Fruit fly (Drosophila melanogaster) whole organism, embryonic: ENCODE data around the gene Naa20A.

Source experiments
- CG10274 ChIP-seq: fragments of 200-800 bp; sonication (Bioruptor generic); optimal IDR thresholded peaks from 3 replicates; lab custom pipeline; 2017; ENCODE audit warnings: missing biosample characterization, mild to moderate bottlenecking, missing genetic modification characterization
- CG10321 ChIP-seq: fragments of 200-800 bp; sonication (Bioruptor generic); IDR thresholded peaks from 2 replicates; pipeline ENCODE4 v1.3.6; 2022; ENCODE audit warnings: missing biosample characterization, missing genetic modification characterization
- CG11696 ChIP-seq: fragments of 200-800 bp; sonication (Bioruptor generic); IDR thresholded peaks from 2 replicates; pipeline ENCODE4 v1.3.6; 2022; ENCODE audit warnings: missing biosample characterization, missing genetic modification characterization
- CG12236 ChIP-seq: fragments of 200-800 bp; sonication (Bioruptor generic); optimal IDR thresholded peaks from 2 replicates; lab custom pipeline; 2016; ENCODE audit warnings: missing biosample characterization, missing genetic modification characterization
- CG14441 ChIP-seq: fragments of 200-800 bp; sonication (Bioruptor generic); IDR thresholded peaks from 2 replicates; pipeline ENCODE4 v1.3.6; 2022; ENCODE audit warnings: missing biosample characterization, missing genetic modification characterization
- CG15011 ChIP-seq: fragments of 200-800 bp; sonication (Bioruptor generic); optimal IDR thresholded peaks from 3 replicates; lab custom pipeline; 2018; ENCODE audit warnings: missing biosample characterization, mild to moderate bottlenecking, missing genetic modification characterization
- CG15601 ChIP-seq: fragments of 200-800 bp; sonication (Bioruptor generic); optimal IDR thresholded peaks from 3 replicates; lab custom pipeline; 2019; ENCODE audit warnings: missing biosample characterization, mild to moderate bottlenecking, missing genetic modification characterization, moderate library complexity
- CG1602 ChIP-seq: fragments of 200-800 bp; sonication (Bioruptor generic); optimal IDR thresholded peaks from 3 replicates; lab custom pipeline; 2016; ENCODE audit warnings: missing biosample characterization, missing genetic modification characterization
- CG1647 ChIP-seq: fragments of 200-800 bp; sonication (Bioruptor generic); optimal IDR thresholded peaks from 3 replicates; lab custom pipeline; 2016; ENCODE audit warnings: missing biosample characterization, missing genetic modification characterization
- CG16813 ChIP-seq: fragments of 200-800 bp; sonication (Bioruptor generic); IDR thresholded peaks from 3 replicates; pipeline ENCODE4 v1.3.6; 2022; ENCODE audit warnings: missing biosample characterization, missing genetic modification characterization; ENCODE audit not compliant: partially characterized antibody
- CG17359 ChIP-seq: fragments of 200-800 bp; sonication (Bioruptor generic); optimal IDR thresholded peaks from 3 replicates; lab custom pipeline; 2018; ENCODE audit warnings: missing biosample characterization, mild to moderate bottlenecking, missing genetic modification characterization, moderate library complexity
- CG2199 ChIP-seq: fragments of 200-800 bp; sonication (Bioruptor generic); IDR thresholded peaks from 3 replicates; pipeline ENCODE4 v1.3.6; 2022; ENCODE audit warnings: missing biosample characterization, missing genetic modification characterization
- CG32532 ChIP-seq: fragments of 200-800 bp; sonication (Bioruptor generic); IDR thresholded peaks from 2 replicates; pipeline ENCODE4 v1.3.6; 2022; ENCODE audit warnings: missing biosample characterization, missing genetic modification characterization
- CG32772 ChIP-seq: fragments of 200-800 bp; sonication (Bioruptor generic); IDR thresholded peaks from 2 replicates; pipeline ENCODE4 v1.3.6; 2022; ENCODE audit warnings: missing biosample characterization, missing genetic modification characterization
- CG3281 ChIP-seq: fragments of 200-800 bp; sonication (Bioruptor generic); optimal IDR thresholded peaks from 3 replicates; lab custom pipeline; 2017; ENCODE audit warnings: missing biosample characterization, mild to moderate bottlenecking, missing genetic modification characterization
- CG3847 ChIP-seq: fragments of 200-800 bp; sonication (Bioruptor generic); IDR thresholded peaks from 2 replicates; pipeline ENCODE4 v1.3.6; 2022; ENCODE audit warnings: missing biosample characterization, missing genetic modification characterization
- CG4282 ChIP-seq: fragments of 200-800 bp; sonication (Bioruptor generic); optimal IDR thresholded peaks from 2 replicates; lab custom pipeline; 2016; ENCODE audit warnings: missing biosample characterization, missing genetic modification characterization
- CG6254 ChIP-seq: fragments of 200-800 bp; sonication (Bioruptor generic); optimal IDR thresholded peaks from 3 replicates; lab custom pipeline; 2017; ENCODE audit warnings: mild to moderate bottlenecking, missing biosample characterization, missing genetic modification reagents, missing genetic modification characterization
- CG7928 ChIP-seq: fragments of 200-800 bp; sonication (Bioruptor generic); optimal IDR thresholded peaks from 2 replicates; lab custom pipeline; 2017; ENCODE audit warnings: missing biosample characterization, mild to moderate bottlenecking, missing genetic modification characterization
- CG9727 ChIP-seq: fragments of 200-800 bp; sonication (Bioruptor generic); optimal IDR thresholded peaks from 3 replicates; lab custom pipeline; 2017; ENCODE audit warnings: missing biosample characterization, mild to moderate bottlenecking, missing genetic modification characterization
- D19A ChIP-seq: fragments of 200-800 bp; optimal IDR thresholded peaks from 3 replicates; lab custom pipeline; 2019; ENCODE audit warnings: missing biosample characterization, mild to moderate bottlenecking, missing genetic modification characterization, moderate library complexity
- Doc2 ChIP-seq: fragments of 200-800 bp; sonication (Bioruptor generic); IDR thresholded peaks from 2 replicates; pipeline ENCODE4 v1.3.6; 2022; ENCODE audit warnings: missing biosample characterization, missing genetic modification characterization
- Drgx ChIP-seq: fragments of 200-800 bp; sonication (Bioruptor generic); IDR thresholded peaks from 2 replicates; pipeline ENCODE4 v1.3.6; 2022; ENCODE audit warnings: missing biosample characterization, missing genetic modification characterization
- GATAe ChIP-seq: fragments of 200-800 bp; sonication (Bioruptor generic); conservative IDR thresholded peaks from 2 replicates; pipeline ENCODE4 v1.3.6; 2022; ENCODE audit warnings: missing biosample characterization, missing genetic modification characterization
- HmgD ChIP-seq: fragments of 200-800 bp; sonication (Bioruptor generic); optimal IDR thresholded peaks from 3 replicates; lab custom pipeline; 2016; ENCODE audit warnings: missing biosample characterization, missing genetic modification characterization
- Hmx ChIP-seq: fragments of 200-800 bp; sonication (Bioruptor generic); optimal IDR thresholded peaks from 2 replicates; lab custom pipeline; 2016; ENCODE audit warnings: missing biosample characterization, missing genetic modification characterization
- Hr3 ChIP-seq: fragments of 200-800 bp; sonication (Bioruptor generic); optimal IDR thresholded peaks from 3 replicates; lab custom pipeline; 2016; ENCODE audit warnings: missing biosample characterization, missing genetic modification characterization
- Hsf ChIP-seq: fragments of 200-800 bp; sonication (Bioruptor generic); optimal IDR thresholded peaks from 3 replicates; lab custom pipeline; 2016; ENCODE audit warnings: missing biosample characterization, missing genetic modification characterization
- MBD-R2 ChIP-seq: fragments of 200-800 bp; sonication (Bioruptor generic); IDR thresholded peaks from 2 replicates; pipeline ENCODE4 v1.3.6; 2022; ENCODE audit warnings: missing biosample characterization, missing genetic modification characterization
- Oli ChIP-seq: fragments of 200-800 bp; sonication (Bioruptor generic); optimal IDR thresholded peaks from 2 replicates; lab custom pipeline; 2018; ENCODE audit warnings: missing biosample characterization, mild to moderate bottlenecking, missing genetic modification characterization, moderate library complexity
- Ravus ChIP-seq: fragments of 200-800 bp; sonication (Bioruptor generic); IDR thresholded peaks from 2 replicates; pipeline ENCODE4 v1.3.6; 2022; ENCODE audit warnings: missing biosample characterization, missing genetic modification characterization
- Sin3A ChIP-seq: fragments of >200 bp; optimal IDR thresholded peaks from 2 replicates; lab custom pipeline; 2018
- Six4 ChIP-seq: fragments of 200-800 bp; sonication (Bioruptor generic); optimal IDR thresholded peaks from 2 replicates; lab custom pipeline; 2016; ENCODE audit warnings: missing biosample characterization, missing genetic modification characterization
- ato ChIP-seq: fragments of 200-800 bp; sonication (Bioruptor generic); IDR thresholded peaks from 2 replicates; pipeline ENCODE4 v1.3.6; 2022; ENCODE audit warnings: missing biosample characterization, missing genetic modification characterization; ENCODE audit not compliant: partially characterized antibody
- bab2 ChIP-seq: fragments of 200-800 bp; sonication (Bioruptor generic); optimal IDR thresholded peaks from 2 replicates; lab custom pipeline; 2016; ENCODE audit warnings: missing biosample characterization, missing genetic modification characterization
- btn ChIP-seq: fragments of 200-800 bp; sonication (Bioruptor generic); optimal IDR thresholded peaks from 2 replicates; lab custom pipeline; 2016; ENCODE audit warnings: missing biosample characterization, missing genetic modification characterization
- corto ChIP-seq: fragments of 200-800 bp; sonication (Bioruptor generic); optimal IDR thresholded peaks from 2 replicates; lab custom pipeline; 2016; ENCODE audit warnings: missing biosample characterization, mild to moderate bottlenecking, missing genetic modification characterization, moderate library complexity
- cwo ChIP-seq: fragments of 200-800 bp; sonication (Bioruptor generic); optimal IDR thresholded peaks from 3 replicates; lab custom pipeline; 2017; ENCODE audit warnings: missing biosample characterization, missing genetic modification characterization, mild to moderate bottlenecking, moderate library complexity, missing genetic modification reagents
- danr ChIP-seq: fragments of 200-800 bp; sonication (Bioruptor generic); IDR thresholded peaks from 2 replicates; pipeline ENCODE4 v1.3.6; 2022; ENCODE audit warnings: missing biosample characterization, missing genetic modification characterization
- disco-r ChIP-seq: fragments of 200-800 bp; sonication (Bioruptor generic); optimal IDR thresholded peaks from 2 replicates; lab custom pipeline; 2016; ENCODE audit warnings: missing biosample characterization, missing genetic modification characterization
- dpn ChIP-seq, 2 experiments: fragments of 200-800 bp; sonication (Bioruptor generic); optimal IDR thresholded peaks; 3 replicates each; lab custom pipeline; 2016; ENCODE audit warnings: missing biosample characterization in 2 of 2, missing genetic modification characterization in 2 of 2
- exex ChIP-seq: fragments of 200-800 bp; sonication (Bioruptor generic); optimal IDR thresholded peaks from 4 replicates; lab custom pipeline; 2018; ENCODE audit warnings: missing biosample characterization, mild to moderate bottlenecking, missing genetic modification characterization, moderate library complexity
- fd96Cb ChIP-seq: fragments of 200-800 bp; sonication (Bioruptor generic); optimal IDR thresholded peaks from 2 replicates; lab custom pipeline; 2018; ENCODE audit warnings: missing biosample characterization, mild to moderate bottlenecking, missing genetic modification characterization, moderate library complexity
- mld ChIP-seq: fragments of 200-800 bp; sonication (Bioruptor generic); IDR thresholded peaks from 3 replicates; pipeline ENCODE4 v1.3.6; 2022; ENCODE audit warnings: missing biosample characterization, missing genetic modification characterization; ENCODE audit not compliant: partially characterized antibody
- peb ChIP-seq: fragments of 200-800 bp; sonication (Bioruptor generic); IDR thresholded peaks from 2 replicates; pipeline ENCODE4 v1.3.6; 2022; ENCODE audit warnings: missing biosample characterization, missing genetic modification characterization
- pfk ChIP-seq: fragments of 200-800 bp; sonication (Bioruptor generic); optimal IDR thresholded peaks from 2 replicates; lab custom pipeline; 2018; ENCODE audit warnings: missing biosample characterization, mild to moderate bottlenecking, missing genetic modification characterization, moderate library complexity
- prd ChIP-seq, 3 experiments: fragments of >200 bp in 2 of 3; fragments of 200-800 bp in 1 of 3; sonication (Bioruptor generic) in 1 of 3; optimal IDR thresholded peaks in 2 of 3; IDR thresholded peaks in 1 of 3; 2 replicates in 2 of 3; 3 replicates in 1 of 3; pipeline versions ENCODE4 v1.3.6 to Lab custom; 2017 to 2022; ENCODE audit warnings: missing biosample characterization in 1 of 3, missing genetic modification characterization in 1 of 3
- toy ChIP-seq: fragments of 200-800 bp; sonication (Bioruptor generic); IDR thresholded peaks from 2 replicates; pipeline ENCODE4 v1.3.6; 2022; ENCODE audit warnings: missing biosample characterization, missing genetic modification characterization
- vnd ChIP-seq: fragments of 200-800 bp; sonication (Bioruptor generic); IDR thresholded peaks from 3 replicates; pipeline ENCODE4 v1.3.6; 2022; ENCODE audit warnings: missing biosample characterization, missing genetic modification characterization; ENCODE audit not compliant: partially characterized antibody

Naa20A gene

DNA sequence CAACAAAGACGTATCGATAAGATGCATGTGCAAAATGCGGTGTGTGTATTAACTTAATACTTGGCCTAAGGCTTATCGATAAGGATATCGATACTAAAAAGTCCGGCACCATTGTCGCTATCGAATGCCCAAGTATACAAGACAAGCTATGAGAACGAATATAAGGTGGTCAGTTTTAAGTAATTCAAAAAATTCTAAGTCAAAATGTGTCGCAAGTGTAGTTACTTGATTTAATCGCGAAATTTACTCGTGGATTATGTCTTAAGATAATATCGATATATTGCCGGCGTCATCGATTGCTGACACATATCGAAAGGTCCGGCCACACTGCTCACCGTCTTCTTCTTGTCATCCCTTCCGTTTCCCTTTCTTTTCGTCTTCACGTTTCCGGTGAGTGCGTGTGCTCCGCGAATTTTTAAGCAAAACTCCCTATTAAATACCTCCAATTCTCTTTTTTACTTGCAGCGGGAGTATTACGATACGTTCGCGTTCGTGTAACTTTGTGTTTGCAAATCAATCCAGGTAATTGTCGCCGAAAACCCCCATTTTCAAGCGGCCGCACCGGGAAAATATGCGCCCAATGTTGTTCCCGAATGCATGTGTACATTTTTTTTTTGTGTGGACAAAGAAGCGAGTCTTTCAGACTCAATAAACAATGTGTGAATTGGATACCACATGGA is 25.1 kb downstream of the Naa20A start, which contains the start of gene RpS10b (continued):
- TF ChIP-seq danr (GFP tag; lab: Robert Waterston, UW) (peak; percentile 32; the same call in 1 of the 2 replicates), bab2 (peak; percentile 68), btn (GFP tag; lab: Kevin White, UChicago) (peak; percentile 90), Doc2 (GFP tag; lab: Robert Waterston, UW) (no peak), CG11696 (GFP tag; lab: Robert Waterston, UW) (peak; percentile 62; the same call in 1 of the 2 replicates), CG12236 (GFP tag; lab: Kevin White, UChicago) (peak; percentile 88), disco-r (peak; percentile 93), CG14441 (GFP tag; lab: Robert Waterston, UW) (peak; percentile 56; the same call in 1 of the 2 replicates), HmgD (GFP tag; lab: Kevin White, UChicago) (peak; percentile 80), pfk (peak; percentile 81), MBD-R2 (peak; percentile 42; the same call in 1 of the 2 replicates), CG9727 (GFP tag; lab: Kevin White, UChicago) (peak; percentile 97), prd (optimal IDR thresholded peaks at IDR 0.05; lab: Kevin White, UChicago) (no peak), prd (GFP tag; IDR thresholded peaks at IDR 0.05; lab: Robert Waterston, UW) (peak; percentile 60), CG4282 (no peak), CG10321 (GFP tag; lab: Robert Waterston, UW) (0 out of 2 replicates have a peak, but pooled peaks have one; percentile 25), Hmx (GFP tag; lab: Kevin White, UChicago) (no peak), CG3281 (GFP tag; lab: Kevin White, UChicago) (peak; percentile 94), GATAe (GFP tag; lab: Robert Waterston, UW) (no peak), CG15011 (GFP tag; lab: Kevin White, UChicago) (peak; percentile 95), toy (GFP tag; lab: Robert Waterston, UW) (peak; percentile 54), CG1602 (GFP tag; lab: Kevin White, UChicago) (peak; percentile 40), Drgx (GFP tag; lab: Robert Waterston, UW) (peak; percentile 34; the same call in 1 of the 2 replicates), Ravus (no peak), CG7928 (GFP tag; lab: Kevin White, UChicago) (peak; percentile 67), D19A (tag; lab: Kevin White, UChicago) (peak; percentile 31), corto (no peak), CG15601 (tag; lab: Kevin White, UChicago) (peak; percentile 83), vnd (GFP tag; lab: Robert Waterston, UW) (peak; percentile 96), Hr3 (GFP tag; lab: Kevin White, UChicago) (peak; percentile 63), Six4 (GFP tag; lab: Kevin White, UChicago) (peak; percentile 74), cwo (peak; percentile 77), peb (GFP tag; lab: Robert Waterston, UW) (peak; percentile 22; the same call in 1 of the 2 replicates), exex (tag; lab: Kevin White, UChicago) (peak; percentile 66), CG17359 (tag; lab: Kevin White, UChicago) (peak; percentile 81), fd96Cb (peak; percentile 56), CG1647 (GFP tag; lab: Kevin White, UChicago) (peak; percentile 48), ato (GFP tag; lab: Robert Waterston, UW) (peak; percentile 74; the same call in 1 of the 2 replicates), CG32532 (peak; percentile 96), CG3847 (peak; percentile 85), CG6254 (GFP tag; lab: Kevin White, UChicago) (peak; percentile 90), Sin3A (lab: Kevin White, UChicago) (peak; percentile 99), CG2199 (GFP tag; lab: Robert Waterston, UW) (0 out of 3 replicates have a peak, but pooled peaks have one; percentile 51), dpn (GFP tag; optimal IDR thresholded peaks at IDR 0.05; lab: Kevin White, UChicago) (peak; percentile 58 to 79), mld (peak; percentile 74; the same call in 2 of the 3 replicates), CG10274 (GFP tag; lab: Kevin White, UChicago) (peak; percentile 89), CG32772 (peak; percentile 69; the same call in 1 of the 2 replicates), CG16813 (GFP tag; lab: Robert Waterston, UW) (peak; percentile 98), Hsf (peak; percentile 89), Oli (tag; lab: Kevin White, UChicago) (peak; percentile 80)
